Worm (Caenorhabditis elegans) whole organism, L2 larva: ENCODE data around the gene Y105C5B.3.
A peak's percentile ranks its signal among the peaks of the same experiment; 100 is the strongest.

Source experiments
- Y55F3AM.14 ChIP-seq: fragments of 200-800 bp; sonication (Bioruptor generic); optimal IDR thresholded peaks from 2 replicates; lab custom pipeline; 2018; ENCODE audit warnings: mild to moderate bottlenecking, missing genetic modification characterization, missing compliant biosample characterization
- ZK546.5 ChIP-seq: sonication (generic microtip); optimal IDR thresholded peaks from 2 replicates; lab custom pipeline; 2017; ENCODE audit warnings: missing biosample characterization, missing genetic modification characterization
- ama-1 ChIP-seq: fragments of 150-350 bp; optimal IDR thresholded peaks from 2 replicates; lab custom pipeline; 2018; ENCODE audit warnings: inconsistent platforms
- blmp-1 ChIP-seq: sonication (generic microtip); optimal IDR thresholded peaks from 2 replicates; lab custom pipeline; 2017; ENCODE audit warnings: missing genetic modification characterization, mild to moderate bottlenecking, missing compliant biosample characterization, antibody characterized with exemption, moderate library complexity; ENCODE audit not compliant: insufficient read depth
- ceh-16 ChIP-seq: fragments of 150-350 bp; optimal IDR thresholded peaks from 2 replicates; lab custom pipeline; 2014; ENCODE audit warnings: missing biosample characterization, missing genetic modification characterization
- crh-2 ChIP-seq: sonication (generic microtip); optimal IDR thresholded peaks from 2 replicates; lab custom pipeline; 2017; ENCODE audit warnings: missing biosample characterization, missing genetic modification characterization
- elt-1 ChIP-seq: fragments of 150-350 bp; optimal IDR thresholded peaks from 2 replicates; lab custom pipeline; 2014; ENCODE audit warnings: missing biosample characterization, missing genetic modification characterization
- fos-1 ChIP-seq: fragments of 150-350 bp; optimal IDR thresholded peaks from 2 replicates; lab custom pipeline; 2014; ENCODE audit warnings: missing biosample characterization, missing genetic modification characterization
- gmeb-1 ChIP-seq: fragments of 150-350 bp; optimal IDR thresholded peaks from 2 replicates; lab custom pipeline; 2014; ENCODE audit warnings: missing biosample characterization, missing genetic modification characterization
- lin-11 ChIP-seq: fragments of 150-350 bp; sonication (generic microtip); optimal IDR thresholded peaks from 2 replicates; lab custom pipeline; 2014; ENCODE audit warnings: missing biosample characterization, missing genetic modification characterization, inconsistent platforms, mixed read lengths
- lin-13 ChIP-seq: fragments of 150-350 bp; optimal IDR thresholded peaks from 2 replicates; lab custom pipeline; 2014; ENCODE audit warnings: missing biosample characterization, missing genetic modification reagents, missing genetic modification characterization
- lin-39 ChIP-seq: fragments of 150-350 bp; optimal IDR thresholded peaks from 2 replicates; lab custom pipeline; 2014; ENCODE audit warnings: missing biosample characterization, missing genetic modification reagents, missing genetic modification characterization
- lsy-2 ChIP-seq, 2 experiments: fragments of 150-350 bp in 1 of 2; sonication (generic microtip) in 1 of 2; optimal IDR thresholded peaks; 2 replicates each; lab custom pipeline; 2014 to 2017; ENCODE audit warnings: missing biosample characterization in 2 of 2, missing genetic modification characterization in 2 of 2
- mab-5 ChIP-seq: fragments of 150-350 bp; optimal IDR thresholded peaks from 2 replicates; lab custom pipeline; 2014; ENCODE audit warnings: missing biosample characterization, missing genetic modification characterization
- nhr-10 ChIP-seq: sonication (generic microtip); optimal IDR thresholded peaks from 2 replicates; lab custom pipeline; 2017; ENCODE audit warnings: missing biosample characterization, missing genetic modification characterization
- nhr-11 ChIP-seq: fragments of 150-350 bp; optimal IDR thresholded peaks from 2 replicates; lab custom pipeline; 2014; ENCODE audit warnings: missing biosample characterization, missing genetic modification characterization
- nhr-12 ChIP-seq: fragments of 150-350 bp; optimal IDR thresholded peaks from 2 replicates; lab custom pipeline; 2014; ENCODE audit warnings: missing biosample characterization, missing genetic modification characterization
- nhr-129 ChIP-seq: fragments of 150-350 bp; optimal IDR thresholded peaks from 2 replicates; lab custom pipeline; 2014; ENCODE audit warnings: missing biosample characterization, missing genetic modification characterization
- nhr-21 ChIP-seq: fragments of 150-350 bp; optimal IDR thresholded peaks from 2 replicates; lab custom pipeline; 2014; ENCODE audit warnings: missing biosample characterization, missing genetic modification characterization
- nhr-23 ChIP-seq: fragments of 150-350 bp; optimal IDR thresholded peaks from 2 replicates; lab custom pipeline; 2014; ENCODE audit warnings: missing biosample characterization, missing genetic modification reagents, missing genetic modification characterization
- nhr-25 ChIP-seq: fragments of 150-350 bp; sonication (generic microtip); optimal IDR thresholded peaks from 3 replicates; lab custom pipeline; 2014; ENCODE audit warnings: missing biosample characterization, missing genetic modification characterization
- nhr-6 ChIP-seq: fragments of 150-350 bp; optimal IDR thresholded peaks from 2 replicates; lab custom pipeline; 2014; ENCODE audit warnings: missing biosample characterization, missing genetic modification characterization
- nhr-77 ChIP-seq: fragments of 150-350 bp; optimal IDR thresholded peaks from 2 replicates; lab custom pipeline; 2014; ENCODE audit warnings: missing biosample characterization, missing genetic modification characterization
- sem-4 ChIP-seq: fragments of 150-350 bp; optimal IDR thresholded peaks from 2 replicates; lab custom pipeline; 2014; ENCODE audit warnings: missing biosample characterization, missing genetic modification reagents, missing genetic modification characterization
- skn-1 ChIP-seq: sonication (generic microtip); optimal IDR thresholded peaks from 2 replicates; lab custom pipeline; 2017; ENCODE audit warnings: missing biosample characterization, missing genetic modification characterization
- sma-3 ChIP-seq: sonication (generic microtip); optimal IDR thresholded peaks from 2 replicates; lab custom pipeline; 2016; ENCODE audit warnings: missing genetic modification reagents, missing genetic modification characterization, missing compliant biosample characterization
- sma-9 ChIP-seq, 2 experiments: fragments of 150-350 bp in 1 of 2; sonication (generic microtip) in 1 of 2; optimal IDR thresholded peaks; 2 replicates each; lab custom pipeline; 2014 to 2016; ENCODE audit warnings: missing genetic modification characterization in 2 of 2, mild to moderate bottlenecking in 1 of 2, missing biosample characterization in 1 of 2, missing compliant biosample characterization in 1 of 2, missing genetic modification reagents in 1 of 2, moderate library complexity in 1 of 2
- snpc-4 ChIP-seq: fragments of 150-350 bp; optimal IDR thresholded peaks from 2 replicates; lab custom pipeline; 2014; ENCODE audit warnings: missing biosample characterization, missing genetic modification characterization
- unc-39 ChIP-seq: fragments of 150-350 bp; optimal IDR thresholded peaks from 2 replicates; lab custom pipeline; 2014; ENCODE audit warnings: missing biosample characterization, missing genetic modification characterization
- unc-55 ChIP-seq: fragments of 150-350 bp; sonication (generic microtip); optimal IDR thresholded peaks from 3 replicates; lab custom pipeline; 2014; ENCODE audit warnings: missing biosample characterization, missing genetic modification reagents, missing genetic modification characterization
- zag-1 ChIP-seq: fragments of 150-350 bp; optimal IDR thresholded peaks from 2 replicates; lab custom pipeline; 2014; ENCODE audit warnings: missing biosample characterization, missing genetic modification characterization
- ztf-11 ChIP-seq: sonication (generic microtip); optimal IDR thresholded peaks from 2 replicates; lab custom pipeline; 2017; ENCODE audit warnings: missing biosample characterization, missing genetic modification characterization
- ztf-4 ChIP-seq: fragments of 150-350 bp; optimal IDR thresholded peaks from 2 replicates; lab custom pipeline; 2014; ENCODE audit warnings: missing biosample characterization, missing genetic modification characterization

The Y105C5B.3 gene

DNA sequence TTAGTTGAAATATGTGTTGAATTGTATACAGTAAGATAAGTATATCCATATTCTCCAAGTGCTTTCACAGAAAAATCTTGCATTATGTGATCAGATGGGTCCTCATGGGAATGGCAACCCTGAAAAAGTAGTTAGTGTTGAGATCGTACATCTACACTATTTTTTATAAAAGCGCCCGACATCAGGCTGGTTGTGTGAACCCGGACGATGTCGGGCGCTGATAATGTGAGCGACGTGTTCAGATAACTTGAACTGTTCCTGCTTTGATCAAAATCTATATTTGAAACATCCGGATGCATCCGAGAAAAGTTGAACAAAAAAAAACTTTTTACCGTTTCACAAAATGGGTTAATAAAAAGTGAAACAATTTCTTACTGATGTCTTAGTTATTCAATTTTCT is 31.0 kb downstream of the Y105C5B.3 start:
- TF ChIP-seq nhr-10 (tag; lab: Kevin White, UChicago), result no peak
- no peak for TF ChIP-seq lin-13 (GFP tag; lab: Kevin White, UChicago)
- no peak for TF ChIP-seq elt-1 (tag; lab: Kevin White, UChicago)
- TF ChIP-seq lin-39, result no peak
- no peak for TF ChIP-seq snpc-4 (tag; lab: Kevin White, UChicago)
- no peak for TF ChIP-seq sma-3 (GFP tag; lab: Kevin White, UChicago)
- TF ChIP-seq, all 48 proteins: peak for 0

DNA sequence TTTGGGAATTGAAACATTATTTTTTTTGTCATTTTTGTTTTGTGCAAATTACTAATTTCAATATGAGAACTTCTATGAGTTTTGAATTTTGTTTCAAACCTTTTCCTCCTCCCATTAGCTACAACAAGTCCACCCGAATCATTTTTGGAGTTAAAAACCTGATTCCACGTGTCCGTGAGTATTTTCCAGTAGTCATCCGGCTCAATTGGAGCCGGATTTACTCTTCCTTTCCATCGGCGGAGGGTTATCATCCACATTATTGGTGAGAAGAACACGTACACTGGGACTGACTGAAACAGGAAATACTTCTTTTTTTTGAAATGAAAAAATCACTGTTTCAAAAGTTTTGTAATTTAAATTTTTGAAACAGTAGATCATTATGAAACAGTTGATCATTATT is 39.0 kb downstream of the Y105C5B.3 start:
- TF ChIP-seq nhr-25 (tag; lab: Kevin White, UChicago), result no peak

DNA sequence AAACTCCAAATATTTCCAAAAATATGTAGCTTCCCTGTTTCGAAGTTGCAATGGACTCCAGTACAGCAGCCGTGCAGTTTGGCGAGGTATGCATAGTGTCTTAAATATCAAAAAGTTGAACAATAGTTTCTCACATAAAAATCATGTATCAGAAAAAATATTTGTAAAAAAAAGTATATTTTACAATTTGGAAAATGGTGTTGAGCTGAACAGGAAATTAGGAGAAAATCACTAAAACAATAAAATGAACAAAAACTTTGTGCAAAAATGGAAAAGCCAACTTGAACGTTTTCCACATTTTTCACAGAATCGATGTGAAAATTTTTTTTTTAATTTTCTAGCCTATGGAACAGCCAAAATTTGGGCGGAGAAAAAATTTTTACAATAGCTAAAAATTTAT is 42.7 kb downstream of the Y105C5B.3 start, which contains the start of gene Y105C5B.8:
Gene Y105C5B.8, minus strand, starts transcription at position 101 of the 400 bp plus-strand sequence.
- TF ChIP-seq Y55F3AM.14 (GFP tag; lab: Kevin White, UChicago) (no peak), nhr-6 (tag; lab: Kevin White, UChicago) (no peak), sma-3 (GFP tag; lab: Kevin White, UChicago) (no peak), lin-11 (tag; lab: Kevin White, UChicago) (no peak), ZK546.5 (tag; lab: Kevin White, UChicago) (no peak), unc-55 (GFP tag; lab: Kevin White, UChicago) (no peak), elt-1 (tag; lab: Kevin White, UChicago) (no peak), nhr-10 (tag; lab: Kevin White, UChicago) (no peak), sem-4 (tag; lab: Kevin White, UChicago) (no peak), ztf-4 (tag; lab: Kevin White, UChicago) (no peak), nhr-77 (tag; lab: Kevin White, UChicago) (no peak), snpc-4 (tag; lab: Kevin White, UChicago) (no peak), blmp-1 (tag; lab: Kevin White, UChicago) (no peak), mab-5 (tag; lab: Kevin White, UChicago) (no peak), skn-1 (tag; lab: Kevin White, UChicago) (no peak), nhr-21 (tag; lab: Kevin White, UChicago) (no peak), lsy-2 (tag; optimal IDR thresholded peaks at IDR 0.05; lab: Kevin White, UChicago) (no peak), ztf-11 (tag; lab: Kevin White, UChicago) (no peak), nhr-23 (no peak), nhr-129 (no peak)

DNA sequence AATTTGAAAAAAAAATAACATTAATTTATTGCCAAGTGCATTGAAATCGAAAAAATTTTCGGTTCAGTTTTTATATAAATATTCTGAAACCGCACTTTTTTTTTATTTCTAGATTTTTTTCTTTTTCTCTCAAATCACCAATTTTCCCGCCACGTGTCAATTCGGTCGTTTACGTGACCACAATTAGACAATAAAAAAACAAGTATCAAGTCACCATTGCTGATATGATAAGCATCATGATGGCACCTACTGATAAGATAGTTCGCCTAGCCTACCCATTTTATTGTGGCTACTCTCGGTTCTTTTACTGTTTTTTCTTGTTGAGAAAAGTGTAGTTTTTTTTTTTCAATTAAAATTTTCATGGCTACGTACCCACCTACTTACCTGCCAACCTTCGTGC is 45.8 kb downstream of the Y105C5B.3 start:
- TF ChIP-seq gmeb-1 (peak; percentile 39), unc-39 (tag; lab: Kevin White, UChicago) (no peak), nhr-21 (tag; lab: Kevin White, UChicago) (no peak), skn-1 (tag; lab: Kevin White, UChicago) (peak; percentile 27), fos-1 (peak; percentile 82), crh-2 (tag; lab: Kevin White, UChicago) (peak; percentile 90)

DNA sequence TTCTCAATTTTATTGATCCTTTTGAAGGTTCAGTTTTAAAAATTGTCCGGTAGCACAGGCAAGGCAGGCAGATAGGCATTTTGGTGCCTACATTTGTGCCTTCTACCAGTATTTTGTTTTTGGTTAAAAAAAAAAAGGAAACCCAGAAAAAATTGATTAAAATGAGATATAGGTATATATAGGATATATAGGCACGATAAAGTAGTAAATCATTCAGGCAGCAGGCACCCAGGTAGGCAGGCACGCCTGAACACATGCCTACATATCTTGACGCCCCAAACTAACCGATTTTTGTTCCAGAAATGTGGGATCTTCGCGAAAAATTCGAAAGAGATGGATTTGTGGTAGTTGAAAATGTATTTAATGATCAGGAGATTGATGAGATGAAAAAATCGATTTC is 46.3 kb downstream of the Y105C5B.3 start, which contains the start of gene Y105C5B.9:
Gene Y105C5B.9, plus strand, starts transcription at position 301 of the 400 bp plus-strand sequence.
- no peak for TF ChIP-seq ceh-16 (tag; lab: Kevin White, UChicago)
- no peak for TF ChIP-seq fos-1
- TF ChIP-seq, all 48 proteins: peak for 0

DNA sequence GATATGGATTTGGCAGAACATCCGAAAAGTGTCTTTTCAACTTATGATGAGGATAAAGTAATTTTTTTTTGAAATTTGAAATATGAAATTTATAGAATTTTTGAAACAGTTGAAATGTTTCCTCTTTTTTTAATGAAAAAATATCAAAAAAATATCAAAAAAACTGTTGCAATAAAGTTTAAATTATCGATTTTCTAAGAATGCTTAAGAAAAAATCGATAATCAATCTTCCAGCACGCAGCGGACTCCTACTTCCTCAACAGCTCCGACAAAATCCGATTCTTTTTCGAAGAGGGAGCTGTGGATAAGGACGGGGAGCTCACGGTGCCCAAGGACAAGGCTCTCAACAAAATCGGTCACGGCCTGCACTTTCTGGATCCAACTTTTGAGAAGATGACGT is 46.7 kb downstream of the Y105C5B.3 start:
- no peak for TF ChIP-seq nhr-23
- no peak for TF ChIP-seq ceh-16 (tag; lab: Kevin White, UChicago)
- no peak for TF ChIP-seq nhr-11 (tag; lab: Kevin White, UChicago)
- TF ChIP-seq mab-5 (tag; lab: Kevin White, UChicago), result no peak
- no peak for TF ChIP-seq crh-2 (tag; lab: Kevin White, UChicago)
- no peak for TF ChIP-seq ama-1 (lab: Kevin White, UChicago)
- TF ChIP-seq nhr-12, result no peak
- no peak for TF ChIP-seq zag-1 (tag; lab: Kevin White, UChicago)
- TF ChIP-seq snpc-4 (tag; lab: Kevin White, UChicago), result no peak
- TF ChIP-seq elt-1 (tag; lab: Kevin White, UChicago), result no peak
- no peak for TF ChIP-seq sma-9 (GFP tag; optimal IDR thresholded peaks at IDR 0.05; lab: Kevin White, UChicago)
- no peak for TF ChIP-seq sma-9 (tag; optimal IDR thresholded peaks at IDR 0.05; lab: Kevin White, UChicago)
- TF ChIP-seq sma-3 (GFP tag; lab: Kevin White, UChicago), result no peak
- TF ChIP-seq nhr-25 (tag; lab: Kevin White, UChicago), result no peak
